Worm (Caenorhabditis elegans): ENCODE data around the gene sdz-33.

The sdz-33 gene

ce11 chrIII:11948437-11948836, 41.2 kb downstream of the sdz-33 start:
- no peak for TF ChIP-seq tab-1 (GFP tag; IDR thresholded peaks at IDR 0.05)
- TF ChIP-seq ztf-29 (GFP tag; IDR thresholded peaks at IDR 0.05): no peak
- no peak for TF ChIP-seq flt-1 (GFP tag; IDR thresholded peaks at IDR 0.05)
- TF ChIP-seq ztf-23 (GFP tag; IDR thresholded peaks at IDR 0.05): no peak
- no peak for TF ChIP-seq cog-1 (tag; optimal IDR thresholded peaks at IDR 0.05)
- TF ChIP-seq klf-2 (GFP tag; conservative IDR thresholded peaks at IDR 0.05): no peak
- TF ChIP-seq ref-1 (GFP tag; conservative IDR thresholded peaks at IDR 0.05): no peak
- no peak for TF ChIP-seq T22C8.4 (GFP tag; IDR thresholded peaks at IDR 0.05)
- TF ChIP-seq med-1 (GFP tag; optimal IDR thresholded peaks at IDR 0.05; ENCODE audit: insufficient read depth): no peak

ce11 chrIII:11949276-11949879, 42.1 kb downstream of the sdz-33 start:
- no peak for TF ChIP-seq tab-1 (GFP tag; IDR thresholded peaks at IDR 0.05)
- TF ChIP-seq ztf-23 (GFP tag; IDR thresholded peaks at IDR 0.05): no peak
- TF ChIP-seq flt-1 (GFP tag; IDR thresholded peaks at IDR 0.05): no peak
- no peak for TF ChIP-seq T22C8.4 (GFP tag; IDR thresholded peaks at IDR 0.05)
- no peak for TF ChIP-seq ztf-29 (GFP tag; IDR thresholded peaks at IDR 0.05)
- TF ChIP-seq med-1 (GFP tag; optimal IDR thresholded peaks at IDR 0.05; ENCODE audit: insufficient read depth): no peak
- TF ChIP-seq klf-2 (GFP tag; conservative IDR thresholded peaks at IDR 0.05): no peak
- no peak for TF ChIP-seq ref-1 (GFP tag; conservative IDR thresholded peaks at IDR 0.05)
- TF ChIP-seq cog-1 (tag; optimal IDR thresholded peaks at IDR 0.05): no peak

ce11 chrIII:11951111-11951510, 43.8 kb downstream of the sdz-33 start:
- no peak for TF ChIP-seq klf-2 (GFP tag; conservative IDR thresholded peaks at IDR 0.05)
- TF ChIP-seq T22C8.4 (GFP tag; IDR thresholded peaks at IDR 0.05): peak; percentile 36; the same call in 1 of the 2 replicates

- no peak for TF ChIP-seq cog-1 (tag; optimal IDR thresholded peaks at IDR 0.05)
- no peak for TF ChIP-seq flt-1 (GFP tag; IDR thresholded peaks at IDR 0.05)
- no peak for TF ChIP-seq ztf-29 (GFP tag; IDR thresholded peaks at IDR 0.05)
- TF ChIP-seq ztf-23 (GFP tag; IDR thresholded peaks at IDR 0.05): no peak
- no peak for TF ChIP-seq T22C8.4 (GFP tag; IDR thresholded peaks at IDR 0.05)
These were observed 46.9 kb downstream of the sdz-33 start for ce11 chrIII:11954150-11954549.
